Fruit fly (Drosophila melanogaster) whole organism, adult: ENCODE measurements around the gene Blimp-1.

Source experiments
- CG11617 ChIP-seq: fragments of 200-800 bp; sonication (Bioruptor generic); optimal IDR thresholded peaks from 2 replicates; lab custom pipeline; 2017; ENCODE audit warnings: mild to moderate bottlenecking, missing biosample characterization, missing genetic modification reagents, missing genetic modification characterization
- CG12768 ChIP-seq: fragments of 200-800 bp; sonication (Bioruptor generic); optimal IDR thresholded peaks from 2 replicates; lab custom pipeline; 2017; ENCODE audit warnings: missing biosample characterization, missing genetic modification characterization, mild to moderate bottlenecking, moderate library complexity, missing genetic modification reagents
- CG14711 ChIP-seq: fragments of 200-800 bp; sonication (Bioruptor generic); optimal IDR thresholded peaks from 2 replicates; lab custom pipeline; 2018; ENCODE audit warnings: missing biosample characterization, mild to moderate bottlenecking, missing genetic modification characterization, moderate library complexity
- CG1620 ChIP-seq: fragments of 200-800 bp; sonication (Bioruptor generic); optimal IDR thresholded peaks from 2 replicates; lab custom pipeline; 2016; ENCODE audit warnings: missing biosample characterization, missing genetic modification characterization
- CG33017 ChIP-seq: fragments of 200-800 bp; sonication (Bioruptor generic); optimal IDR thresholded peaks from 2 replicates; lab custom pipeline; 2018; ENCODE audit warnings: missing biosample characterization, mild to moderate bottlenecking, missing genetic modification characterization, moderate library complexity
- CG5204 ChIP-seq: fragments of 200-800 bp; sonication (Bioruptor generic); optimal IDR thresholded peaks from 2 replicates; lab custom pipeline; 2016; ENCODE audit warnings: missing biosample characterization, missing genetic modification characterization
- CG7045 ChIP-seq: fragments of 200-800 bp; sonication (Bioruptor generic); optimal IDR thresholded peaks from 2 replicates; lab custom pipeline; 2017; ENCODE audit warnings: missing biosample characterization, mild to moderate bottlenecking, missing genetic modification characterization
- CG7101 ChIP-seq: fragments of 200-800 bp; sonication (Bioruptor generic); optimal IDR thresholded peaks from 2 replicates; lab custom pipeline; 2018; ENCODE audit warnings: missing biosample characterization, mild to moderate bottlenecking, missing genetic modification characterization, moderate library complexity
- Clk ChIP-seq: fragments of 200-800 bp; sonication (Bioruptor generic); optimal IDR thresholded peaks from 2 replicates; lab custom pipeline; 2017; ENCODE audit warnings: missing biosample characterization, missing genetic modification characterization
- Crg-1 ChIP-seq: fragments of 200-800 bp; sonication (Bioruptor generic); optimal IDR thresholded peaks from 2 replicates; lab custom pipeline; 2016; ENCODE audit warnings: missing biosample characterization, missing genetic modification characterization
- Mnt ChIP-seq: fragments of 200-800 bp; sonication (Bioruptor generic); optimal IDR thresholded peaks from 2 replicates; lab custom pipeline; 2016; ENCODE audit warnings: missing biosample characterization, mild to moderate bottlenecking, missing genetic modification characterization
- bab1 ChIP-seq: fragments of 200-800 bp; sonication (Bioruptor generic); optimal IDR thresholded peaks from 3 replicates; lab custom pipeline; 2019; ENCODE audit warnings: missing biosample characterization, mild to moderate bottlenecking, missing genetic modification characterization, moderate library complexity
- cic ChIP-seq: fragments of 200-800 bp; sonication (Bioruptor generic); optimal IDR thresholded peaks from 2 replicates; lab custom pipeline; 2017; ENCODE audit warnings: missing biosample characterization, mild to moderate bottlenecking, missing genetic modification characterization, moderate library complexity
- cnc ChIP-seq, 2 experiments: fragments of >200 bp; optimal IDR thresholded peaks; 2 replicates each; lab custom pipeline; 2017
- kay ChIP-seq: fragments of 200-800 bp; sonication (Bioruptor generic); peaks from one replicate; lab custom pipeline; 2016; ENCODE audit warnings: missing biosample characterization, missing genetic modification characterization, borderline replicate concordance
- ovo ChIP-seq: fragments of 200-800 bp; sonication (Bioruptor generic); optimal IDR thresholded peaks from 2 replicates; lab custom pipeline; 2016; ENCODE audit warnings: missing biosample characterization, missing genetic modification characterization
- pad ChIP-seq: fragments of 200-800 bp; sonication (Bioruptor generic); optimal IDR thresholded peaks from 3 replicates; lab custom pipeline; 2017; ENCODE audit warnings: missing biosample characterization, missing genetic modification characterization, mild to moderate bottlenecking, moderate library complexity, missing genetic modification reagents
- tj ChIP-seq: fragments of 200-800 bp; sonication (Bioruptor generic); optimal IDR thresholded peaks from 3 replicates; lab custom pipeline; 2017; ENCODE audit warnings: missing biosample characterization, mild to moderate bottlenecking, missing genetic modification characterization, moderate library complexity
- toe ChIP-seq: fragments of 200-800 bp; sonication (Bioruptor generic); optimal IDR thresholded peaks from 2 replicates; lab custom pipeline; 2016; ENCODE audit warnings: missing biosample characterization, missing genetic modification characterization

The Blimp-1 gene

dm6 chr3L:5623296-5623695, 7.5 kb upstream of the Blimp-1 start:
- TF ChIP-seq CG1620 = no peak
- TF ChIP-seq tj = no peak
- no peak for TF ChIP-seq kay (GFP tag; lab: Kevin White, UChicago)
- no peak for TF ChIP-seq CG14711 (tag; lab: Kevin White, UChicago)
- TF ChIP-seq CG11617 (GFP tag; lab: Kevin White, UChicago) = no peak
- no peak for TF ChIP-seq toe (GFP tag; lab: Kevin White, UChicago)
- no peak for TF ChIP-seq CG5204 (GFP tag; lab: Kevin White, UChicago)
- no peak for TF ChIP-seq CG7101
- no peak for TF ChIP-seq CG33017 (tag; lab: Kevin White, UChicago)
- no peak for TF ChIP-seq Mnt

- TF ChIP-seq pad (no peak), CG14711 (tag; lab: Kevin White, UChicago) (no peak), CG7045 (GFP tag; lab: Kevin White, UChicago) (no peak), Crg-1 (GFP tag; lab: Kevin White, UChicago) (no peak), cnc (optimal IDR thresholded peaks at IDR 0.05; lab: Kevin White, UChicago) (no peak), tj (no peak), CG5204 (GFP tag; lab: Kevin White, UChicago) (no peak), CG12768 (GFP tag; lab: Kevin White, UChicago) (no peak), toe (GFP tag; lab: Kevin White, UChicago) (no peak), CG33017 (tag; lab: Kevin White, UChicago) (no peak), cic (GFP tag; lab: Kevin White, UChicago) (no peak), CG11617 (GFP tag; lab: Kevin White, UChicago) (no peak), ovo (GFP tag; lab: Kevin White, UChicago) (no peak), Mnt (no peak), CG1620 (no peak), kay (GFP tag; lab: Kevin White, UChicago) (no peak)
Measured at dm6 chr3L:5625121-5625667, 5.6 kb upstream of the Blimp-1 start.

DNA sequence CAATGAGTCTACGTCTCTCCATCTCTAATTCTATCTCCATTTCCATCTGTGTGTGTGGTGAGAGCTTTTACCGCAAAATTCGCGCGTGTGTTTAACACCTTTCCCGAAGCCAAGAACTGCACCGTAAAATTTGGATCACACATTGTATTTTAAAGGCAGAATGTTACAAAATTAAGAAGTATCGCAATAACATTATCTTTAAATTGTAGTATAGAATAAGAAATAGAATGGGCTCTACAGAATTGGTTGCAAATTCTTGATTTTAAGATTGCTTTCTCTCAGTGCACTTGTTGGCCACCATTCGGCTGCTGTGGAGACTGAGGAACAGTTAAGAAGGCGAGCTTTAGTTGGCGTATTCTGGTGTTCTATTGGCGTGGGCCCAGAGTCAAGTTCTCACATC, 4.3 kb upstream of the Blimp-1 start:
- TF ChIP-seq CG1620 (no peak), cic (GFP tag; lab: Kevin White, UChicago) (no peak), pad (no peak), Clk (GFP tag; lab: Kevin White, UChicago) (no peak), kay (GFP tag; lab: Kevin White, UChicago) (no peak), CG7045 (GFP tag; lab: Kevin White, UChicago) (no peak), CG33017 (tag; lab: Kevin White, UChicago) (no peak), CG11617 (GFP tag; lab: Kevin White, UChicago) (no peak), bab1 (GFP tag; lab: Kevin White, UChicago) (no peak), CG14711 (tag; lab: Kevin White, UChicago) (no peak)

DNA sequence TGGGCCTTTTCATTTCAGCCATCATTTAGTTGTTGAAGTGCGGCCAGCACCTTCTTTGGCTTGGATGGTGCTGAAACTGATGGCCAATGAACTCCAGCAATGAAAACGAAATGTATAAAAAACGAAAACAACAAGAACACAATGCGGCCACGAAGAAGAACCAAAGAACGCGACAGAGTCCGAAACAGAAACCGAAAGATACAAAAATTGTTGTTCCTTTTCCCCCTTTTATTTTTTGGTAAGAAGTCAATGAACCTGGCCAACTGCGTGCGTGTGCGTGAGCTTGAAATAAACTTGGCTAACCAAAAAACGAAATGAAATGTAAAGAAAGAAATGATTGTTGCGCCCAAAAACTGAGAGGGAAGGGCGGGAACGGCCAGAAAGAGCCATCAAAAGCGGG, 3.0 kb upstream of the Blimp-1 start:
- TF ChIP-seq CG12768 (GFP tag; lab: Kevin White, UChicago) = no peak
- no peak for TF ChIP-seq cic (GFP tag; lab: Kevin White, UChicago)

DNA sequence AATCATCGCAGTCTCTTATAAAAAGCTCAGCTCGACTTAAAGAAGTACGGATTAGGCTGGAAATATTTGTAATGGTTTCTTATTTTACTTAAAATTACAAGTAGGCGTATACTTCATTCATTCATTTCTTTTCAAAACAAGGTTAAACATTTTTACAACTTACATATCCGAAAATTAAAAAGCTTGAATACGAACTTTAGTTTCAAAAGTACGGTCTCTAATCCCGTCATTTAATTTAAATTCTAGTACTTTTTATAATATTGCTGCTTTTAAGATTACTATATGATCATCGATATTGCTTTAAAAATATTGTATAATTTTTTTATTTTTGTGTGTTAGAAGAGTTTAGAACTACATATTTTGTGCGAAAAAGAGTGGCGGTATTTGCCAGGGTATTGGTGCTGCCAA, 603 bp upstream of the Blimp-1 start:
- TF ChIP-seq tj (no peak), ovo (GFP tag; lab: Kevin White, UChicago) (no peak), Mnt (no peak), Clk (GFP tag; lab: Kevin White, UChicago) (no peak), cic (GFP tag; lab: Kevin White, UChicago) (no peak), kay (GFP tag; lab: Kevin White, UChicago) (peak; percentile 76), pad (no peak), toe (GFP tag; lab: Kevin White, UChicago) (peak; percentile 32)

dm6 chr3L:5631917-5632316, 1.1 kb downstream of the Blimp-1 start:
- TF ChIP-seq bab1 (GFP tag; lab: Kevin White, UChicago) (no peak), CG7045 (GFP tag; lab: Kevin White, UChicago) (no peak), kay (GFP tag; lab: Kevin White, UChicago) (peak; percentile 78), CG11617 (GFP tag; lab: Kevin White, UChicago) (no peak), Crg-1 (GFP tag; lab: Kevin White, UChicago) (no peak), CG33017 (tag; lab: Kevin White, UChicago) (no peak), tj (no peak), Clk (GFP tag; lab: Kevin White, UChicago) (no peak), CG7101 (no peak)

DNA sequence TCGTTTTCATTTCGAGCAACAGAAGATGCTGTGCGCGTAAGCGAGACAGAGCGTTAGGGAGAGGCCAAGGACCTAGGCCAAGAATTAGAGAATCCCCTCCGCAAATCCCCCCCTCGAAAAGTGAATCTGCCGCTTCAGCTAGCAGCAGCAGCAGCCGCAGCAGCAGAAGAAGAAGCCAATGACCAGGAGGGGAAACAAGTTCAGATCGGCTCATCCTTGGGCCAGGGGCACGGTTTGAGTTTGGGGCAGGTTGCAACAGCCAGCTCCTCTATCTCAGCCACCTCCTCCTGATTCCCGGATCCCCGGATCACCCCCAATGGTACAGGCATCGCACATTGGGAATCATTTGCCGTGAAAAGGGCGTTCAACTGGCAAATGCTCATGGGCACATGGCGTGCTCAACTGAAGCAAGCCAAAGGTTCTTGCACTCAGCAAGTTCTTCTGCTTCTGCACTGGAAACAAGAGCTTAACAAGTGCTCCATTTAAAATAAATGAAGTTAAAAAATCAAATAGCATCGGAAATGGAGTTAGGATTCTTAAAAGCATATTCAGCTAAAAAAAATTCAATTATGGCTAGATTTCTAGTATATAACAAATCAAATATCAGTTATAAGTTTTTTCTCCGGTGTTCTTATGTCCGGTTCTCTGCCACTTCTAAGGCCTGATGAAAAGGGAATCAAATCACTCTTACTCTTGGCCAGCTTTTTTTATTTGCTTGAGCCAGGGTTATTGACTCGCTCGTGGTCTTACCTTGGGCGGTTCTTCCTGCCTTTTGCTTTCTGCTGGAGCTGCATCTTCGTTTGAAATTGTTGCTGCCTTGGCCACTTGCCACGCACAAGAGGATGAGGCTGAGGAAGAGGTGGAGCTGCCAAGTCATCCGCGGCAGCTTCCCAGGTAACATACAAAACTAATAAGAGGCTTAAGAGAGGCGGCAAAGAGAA, 2.7 kb downstream of the Blimp-1 start:
- no peak for TF ChIP-seq toe (GFP tag; lab: Kevin White, UChicago)
- no peak for TF ChIP-seq CG1620
